Worm (Caenorhabditis elegans) whole organism, L1 larva: Measurements from ENCODE around the gene flp-4.

Experiments
- dpl-1 ChIP-seq, 3 experiments: fragments of 150-350 bp in 2 of 3; sonication (generic microtip) in 1 of 3; optimal IDR thresholded peaks; 2 replicates each; lab custom pipeline; 2014 to 2017; ENCODE audit warnings: missing biosample characterization in 3 of 3, missing genetic modification characterization in 3 of 3, missing genetic modification reagents in 3 of 3
- elt-2 ChIP-seq: sonication (generic microtip); optimal IDR thresholded peaks from 2 replicates; lab custom pipeline; 2016; ENCODE audit warnings: missing genetic modification characterization, mild to moderate bottlenecking, inconsistent platforms, missing compliant biosample characterization, missing genetic modification reagents
- lir-3 ChIP-seq: sonication (generic microtip); optimal IDR thresholded peaks from 2 replicates; lab custom pipeline; 2016; ENCODE audit warnings: mild to moderate bottlenecking, missing genetic modification characterization, moderate library complexity, missing compliant biosample characterization; ENCODE audit not compliant: poor library complexity
- mep-1 ChIP-seq: fragments of 150-350 bp; optimal IDR thresholded peaks from 2 replicates; lab custom pipeline; 2014; ENCODE audit warnings: missing biosample characterization, missing genetic modification characterization
- nhr-47 ChIP-seq: sonication (generic microtip); optimal IDR thresholded peaks from 2 replicates; lab custom pipeline; 2016; ENCODE audit warnings: mild to moderate bottlenecking, missing genetic modification characterization, moderate library complexity, missing compliant biosample characterization
- skn-1 ChIP-seq: fragments of 150-350 bp; optimal IDR thresholded peaks from 2 replicates; lab custom pipeline; 2014; ENCODE audit warnings: missing biosample characterization, missing genetic modification characterization
- snu-23 ChIP-seq: sonication (generic microtip); optimal IDR thresholded peaks from 2 replicates; lab custom pipeline; 2016; ENCODE audit warnings: missing genetic modification characterization, missing compliant biosample characterization
- tbx-2 ChIP-seq: sonication (generic microtip); optimal IDR thresholded peaks from 2 replicates; lab custom pipeline; 2016; ENCODE audit warnings: missing genetic modification characterization, missing compliant biosample characterization
- unc-62 ChIP-seq: fragments of 150-350 bp; optimal IDR thresholded peaks from 2 replicates; lab custom pipeline; 2014; ENCODE audit warnings: missing biosample characterization, missing genetic modification reagents, missing genetic modification characterization
- zag-1 ChIP-seq: fragments of 150-350 bp; optimal IDR thresholded peaks from 2 replicates; lab custom pipeline; 2014; ENCODE audit warnings: missing biosample characterization, missing genetic modification characterization

DNA sequence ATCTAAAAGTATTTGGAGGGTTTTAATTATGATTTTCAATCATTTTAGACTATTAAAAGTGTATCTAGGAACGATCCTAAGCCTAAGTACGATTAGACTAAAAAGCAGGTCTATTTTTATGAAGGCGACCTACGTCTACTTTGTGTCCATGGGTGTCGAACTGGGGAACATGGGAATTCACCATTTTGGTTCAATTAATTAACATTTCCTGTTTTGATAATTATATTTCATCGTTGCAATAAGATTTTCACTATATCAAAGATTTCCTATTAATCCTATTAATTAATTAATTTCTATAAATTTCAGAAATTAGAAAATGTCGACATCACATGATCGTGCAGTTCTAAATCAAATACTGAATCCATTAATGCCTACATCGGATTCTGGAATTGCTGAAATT is 18.8 kb upstream of the flp-4 start, which contains the start of gene ttc-36:
- no peak for TF ChIP-seq nhr-47
- no peak for TF ChIP-seq lir-3
- no peak for TF ChIP-seq elt-2
- TF ChIP-seq tbx-2 = no peak
- TF ChIP-seq skn-1 = no peak
- no peak for TF ChIP-seq dpl-1 (GFP tag; optimal IDR thresholded peaks at IDR 0.05; lab: Kevin White, UChicago)
- TF ChIP-seq snu-23 (GFP tag; lab: Kevin White, UChicago) = no peak
- TF ChIP-seq zag-1 = no peak
- no peak for TF ChIP-seq mep-1 (tag; lab: Kevin White, UChicago)
- no peak for TF ChIP-seq unc-62 (GFP tag; lab: Kevin White, UChicago)
